Fruit fly (Drosophila melanogaster) whole organism, embryonic: Measurements from ENCODE around the gene svr.

Experiments used
- Antp ChIP-seq: fragments of 200-800 bp; sonication (Bioruptor generic); optimal IDR thresholded peaks from 3 replicates; lab custom pipeline; 2016; ENCODE audit warnings: missing biosample characterization, missing genetic modification characterization
- CG10209 ChIP-seq: fragments of 200-800 bp; sonication (Bioruptor generic); optimal IDR thresholded peaks from 3 replicates; lab custom pipeline; 2017; ENCODE audit warnings: missing biosample characterization, mild to moderate bottlenecking, missing genetic modification characterization, missing genetic modification reagents
- CG10366 ChIP-seq: fragments of 200-800 bp; sonication (Bioruptor generic); IDR thresholded peaks from 2 replicates; pipeline ENCODE4 v1.3.6; 2022; ENCODE audit warnings: missing biosample characterization, missing genetic modification characterization
- CG11085 ChIP-seq: fragments of 200-800 bp; sonication (Bioruptor generic); IDR thresholded peaks from 2 replicates; pipeline ENCODE4 v1.3.6; 2022; ENCODE audit warnings: missing biosample characterization, missing genetic modification characterization
- CG11247 ChIP-seq: fragments of 200-800 bp; sonication (Bioruptor generic); IDR thresholded peaks from 2 replicates; pipeline ENCODE4 v1.3.6; 2022; ENCODE audit warnings: missing biosample characterization, missing genetic modification characterization
- CG13624 ChIP-seq: fragments of 200-800 bp; sonication (Bioruptor generic); optimal IDR thresholded peaks from 2 replicates; lab custom pipeline; 2016; ENCODE audit warnings: missing biosample characterization, missing genetic modification characterization
- CG13775 ChIP-seq: fragments of 200-800 bp; sonication (Bioruptor generic); optimal IDR thresholded peaks from 3 replicates; lab custom pipeline; 2017; ENCODE audit warnings: missing biosample characterization, mild to moderate bottlenecking, missing genetic modification characterization
- CG15073 ChIP-seq: fragments of 200-800 bp; sonication (Bioruptor generic); optimal IDR thresholded peaks from 2 replicates; lab custom pipeline; 2016; ENCODE audit warnings: missing biosample characterization, missing genetic modification characterization
- CG15479 ChIP-seq: fragments of 200-800 bp; sonication (Bioruptor generic); optimal IDR thresholded peaks from 3 replicates; lab custom pipeline; 2019; ENCODE audit warnings: missing biosample characterization, mild to moderate bottlenecking, missing genetic modification characterization, moderate library complexity
- CG1602 ChIP-seq: fragments of 200-800 bp; sonication (Bioruptor generic); optimal IDR thresholded peaks from 3 replicates; lab custom pipeline; 2016; ENCODE audit warnings: missing biosample characterization, missing genetic modification characterization
- CG2875 ChIP-seq: fragments of 200-800 bp; sonication (Bioruptor generic); optimal IDR thresholded peaks from 2 replicates; lab custom pipeline; 2017; ENCODE audit warnings: missing biosample characterization, mild to moderate bottlenecking, missing genetic modification characterization, missing genetic modification reagents
- CG31224 ChIP-seq: fragments of 200-800 bp; sonication (Bioruptor generic); IDR thresholded peaks from 2 replicates; pipeline ENCODE4 v1.3.6; 2022; ENCODE audit warnings: missing biosample characterization, missing genetic modification characterization
- CG3163 ChIP-seq: fragments of 200-800 bp; sonication (Bioruptor generic); optimal IDR thresholded peaks from 3 replicates; lab custom pipeline; 2016; ENCODE audit warnings: missing biosample characterization, missing genetic modification characterization
- CHES-1-like ChIP-seq: fragments of 200-800 bp; sonication (Bioruptor generic); optimal IDR thresholded peaks from 2 replicates; lab custom pipeline; 2016; ENCODE audit warnings: missing biosample characterization, missing genetic modification characterization
- Dad ChIP-seq: fragments of 200-800 bp; sonication (Bioruptor generic); optimal IDR thresholded peaks from 3 replicates; lab custom pipeline; 2016; ENCODE audit warnings: missing biosample characterization, missing genetic modification characterization
- ERR ChIP-seq: fragments of 200-800 bp; sonication (Bioruptor generic); optimal IDR thresholded peaks from 2 replicates; lab custom pipeline; 2016; ENCODE audit warnings: missing biosample characterization, missing genetic modification characterization
- GATAe ChIP-seq: fragments of 200-800 bp; sonication (Bioruptor generic); conservative IDR thresholded peaks from 2 replicates; pipeline ENCODE4 v1.3.6; 2022; ENCODE audit warnings: missing biosample characterization, missing genetic modification characterization
- HLH4C ChIP-seq: fragments of 200-800 bp; sonication (Bioruptor generic); IDR thresholded peaks from 3 replicates; pipeline ENCODE4 v1.3.6; 2022; ENCODE audit warnings: missing biosample characterization, missing genetic modification characterization; ENCODE audit not compliant: partially characterized antibody
- HLHmδ ChIP-seq: fragments of 200-800 bp; sonication (Bioruptor generic); optimal IDR thresholded peaks from 2 replicates; lab custom pipeline; 2018; ENCODE audit warnings: missing biosample characterization, mild to moderate bottlenecking, missing genetic modification characterization, moderate library complexity
- Hsf ChIP-seq: fragments of 200-800 bp; sonication (Bioruptor generic); optimal IDR thresholded peaks from 3 replicates; lab custom pipeline; 2016; ENCODE audit warnings: missing biosample characterization, missing genetic modification characterization
- Lhr ChIP-seq: fragments of 200-800 bp; sonication (Bioruptor generic); optimal IDR thresholded peaks from 3 replicates; lab custom pipeline; 2017; ENCODE audit warnings: mild to moderate bottlenecking, missing biosample characterization, missing genetic modification reagents, missing genetic modification characterization
- Lim3 ChIP-seq: fragments of 200-800 bp; sonication (Bioruptor generic); IDR thresholded peaks from 2 replicates; pipeline ENCODE4 v1.3.6; 2022; ENCODE audit warnings: missing biosample characterization, missing genetic modification characterization
- NFAT ChIP-seq: fragments of 200-800 bp; sonication (Bioruptor generic); IDR thresholded peaks from 2 replicates; pipeline ENCODE4 v1.3.6; 2022; ENCODE audit warnings: missing biosample characterization, missing genetic modification characterization
- Nf-YB ChIP-seq: fragments of 200-800 bp; sonication (Bioruptor generic); optimal IDR thresholded peaks from 3 replicates; lab custom pipeline; 2019; ENCODE audit warnings: missing biosample characterization, mild to moderate bottlenecking, missing genetic modification characterization, moderate library complexity
- Pdp1 ChIP-seq, 2 experiments: fragments of 200-800 bp; sonication (Bioruptor generic); optimal IDR thresholded peaks; 3 replicates each; lab custom pipeline; 2016; ENCODE audit warnings: missing biosample characterization in 2 of 2, missing genetic modification characterization in 2 of 2, mild to moderate bottlenecking in 1 of 2, moderate library complexity in 1 of 2
- Ssrp ChIP-seq: fragments of 200-800 bp; sonication (Bioruptor generic); optimal IDR thresholded peaks from 2 replicates; lab custom pipeline; 2018; ENCODE audit warnings: missing biosample characterization, mild to moderate bottlenecking, missing genetic modification characterization, moderate library complexity
- Trl ChIP-seq, 3 experiments: fragments of >200 bp in 2 of 3; fragments of 200-800 bp in 1 of 3; sonication (Bioruptor generic) in 1 of 3; optimal IDR thresholded peaks; 2 replicates in 1 of 3; 3 replicates in 2 of 3; lab custom pipeline; 2016 to 2017; ENCODE audit warnings: missing biosample characterization in 1 of 3, missing genetic modification characterization in 1 of 3
- aop ChIP-seq: fragments of 200-800 bp; sonication (Bioruptor generic); IDR thresholded peaks from 2 replicates; pipeline ENCODE4 v1.3.6; 2022; ENCODE audit warnings: missing biosample characterization, missing genetic modification characterization
- bigmax ChIP-seq: fragments of 200-800 bp; sonication (Bioruptor generic); optimal IDR thresholded peaks from 2 replicates; lab custom pipeline; 2018; ENCODE audit warnings: missing biosample characterization, mild to moderate bottlenecking, missing genetic modification characterization
- chn ChIP-seq: fragments of 200-800 bp; sonication (Bioruptor generic); optimal IDR thresholded peaks from 2 replicates; lab custom pipeline; 2016; ENCODE audit warnings: missing biosample characterization, missing genetic modification characterization
- crol ChIP-seq: fragments of 200-800 bp; sonication (Bioruptor generic); IDR thresholded peaks from 2 replicates; pipeline ENCODE4 v1.3.6; 2022; ENCODE audit warnings: missing biosample characterization, missing genetic modification characterization
- danr ChIP-seq: fragments of 200-800 bp; sonication (Bioruptor generic); IDR thresholded peaks from 2 replicates; pipeline ENCODE4 v1.3.6; 2022; ENCODE audit warnings: missing biosample characterization, missing genetic modification characterization
- exex ChIP-seq: fragments of 200-800 bp; sonication (Bioruptor generic); optimal IDR thresholded peaks from 4 replicates; lab custom pipeline; 2018; ENCODE audit warnings: missing biosample characterization, mild to moderate bottlenecking, missing genetic modification characterization, moderate library complexity
- ftz-f1 ChIP-seq: fragments of 200-800 bp; sonication (Bioruptor generic); optimal IDR thresholded peaks from 2 replicates; lab custom pipeline; 2016; ENCODE audit warnings: missing biosample characterization, missing genetic modification characterization
- grn ChIP-seq: fragments of 200-800 bp; sonication (Bioruptor generic); optimal IDR thresholded peaks from 3 replicates; lab custom pipeline; 2017; ENCODE audit warnings: missing biosample characterization, missing genetic modification characterization
- ham ChIP-seq: fragments of 200-800 bp; sonication (Bioruptor generic); IDR thresholded peaks from 2 replicates; pipeline ENCODE4 v1.3.6; 2022; ENCODE audit warnings: missing biosample characterization, missing genetic modification characterization
- klu ChIP-seq: fragments of 200-800 bp; sonication (Bioruptor generic); IDR thresholded peaks from 2 replicates; pipeline ENCODE4 v1.3.6; 2022; ENCODE audit warnings: missing biosample characterization, missing genetic modification characterization
- knrl ChIP-seq: fragments of 200-800 bp; sonication (Bioruptor generic); IDR thresholded peaks from 3 replicates; pipeline ENCODE4 v1.3.6; 2022; ENCODE audit warnings: missing biosample characterization, missing genetic modification characterization; ENCODE audit not compliant: partially characterized antibody
- mirr ChIP-seq: fragments of 200-800 bp; sonication (Bioruptor generic); optimal IDR thresholded peaks from 3 replicates; lab custom pipeline; 2018; ENCODE audit warnings: missing biosample characterization, mild to moderate bottlenecking, missing genetic modification characterization
- sd ChIP-seq: fragments of 200-800 bp; sonication (Bioruptor generic); optimal IDR thresholded peaks from 3 replicates; lab custom pipeline; 2018; ENCODE audit warnings: missing biosample characterization, mild to moderate bottlenecking, missing genetic modification characterization, moderate library complexity
- sr ChIP-seq: fragments of 200-800 bp; sonication (Bioruptor generic); IDR thresholded peaks from 3 replicates; pipeline ENCODE4 v1.3.6; 2022; ENCODE audit warnings: missing biosample characterization, missing genetic modification characterization
- ssp ChIP-seq: fragments of 200-800 bp; sonication (Bioruptor generic); IDR thresholded peaks from 2 replicates; pipeline ENCODE4 v1.3.6; 2022; ENCODE audit warnings: missing biosample characterization, missing genetic modification characterization
- stwl ChIP-seq: fragments of 200-800 bp; sonication (Bioruptor generic); optimal IDR thresholded peaks from 3 replicates; lab custom pipeline; 2018; ENCODE audit warnings: missing biosample characterization, mild to moderate bottlenecking, missing genetic modification characterization, moderate library complexity
- sug ChIP-seq: fragments of 200-800 bp; optimal IDR thresholded peaks from 2 replicates; lab custom pipeline; 2019; ENCODE audit warnings: missing biosample characterization, mild to moderate bottlenecking, missing genetic modification characterization, moderate library complexity
- wek ChIP-seq: fragments of 200-800 bp; sonication (Bioruptor generic); optimal IDR thresholded peaks from 3 replicates; lab custom pipeline; 2018; ENCODE audit warnings: missing biosample characterization, mild to moderate bottlenecking, missing genetic modification characterization, moderate library complexity

The svr gene

DNA sequence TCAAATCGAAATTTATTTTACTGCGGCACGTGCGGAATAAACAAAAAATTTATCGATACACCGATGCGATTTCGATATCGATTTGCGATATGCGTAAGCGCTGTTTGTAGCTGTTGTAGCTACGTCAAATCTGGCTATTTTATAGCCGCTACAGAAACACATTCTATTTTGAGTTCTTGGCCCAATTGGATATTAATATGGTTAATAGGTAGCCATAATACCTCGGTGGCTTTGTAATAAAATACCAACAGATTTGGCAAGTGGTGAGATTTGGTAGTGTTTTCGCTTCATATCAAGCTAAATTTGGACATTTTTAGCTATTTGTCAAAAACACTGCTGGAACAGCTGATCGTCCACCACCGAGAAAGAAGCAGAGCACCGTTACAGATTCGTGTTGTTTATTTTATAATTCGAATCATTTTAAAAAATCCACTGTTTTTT is 8.7 kb upstream of the svr start, which contains the start of the genes CG18273 and CG3156 (continued):
- TF ChIP-seq CG2875 (GFP tag; lab: Kevin White, UChicago) (no peak), Nf-YB (no peak), ssp (GFP tag; lab: Robert Waterston, UW) (peak; percentile 61), danr (no peak), aop (GFP tag; lab: Robert Waterston, UW) (no peak), CHES-1-like (GFP tag; lab: Kevin White, UChicago) (peak; percentile 66), ERR (no peak), Lim3 (GFP tag; lab: Robert Waterston, UW) (no peak), chn (no peak), CG13624 (peak; percentile 43), CG10366 (no peak), knrl (GFP tag; lab: Robert Waterston, UW) (peak; percentile 52), Hsf (GFP tag; lab: Kevin White, UChicago) (no peak), CG13775 (GFP tag; lab: Kevin White, UChicago) (peak; percentile 36), wek (GFP tag; lab: Kevin White, UChicago) (no peak), CG10209 (GFP tag; lab: Kevin White, UChicago) (no peak), HLHmδ (no peak)
- TF ChIP-seq, all 482 proteins: peak for 103

dm6 chrX:492701-493299 is 3.4 kb upstream of the svr start:
- peak; percentile 89 for TF ChIP-seq bigmax (GFP tag; lab: Kevin White, UChicago)
- TF ChIP-seq wek (GFP tag; lab: Kevin White, UChicago), result no peak
- TF ChIP-seq CG15073 (GFP tag; lab: Kevin White, UChicago), result no peak
- no peak for TF ChIP-seq Antp (GFP tag; lab: Kevin White, UChicago)
- peak; percentile 60 for TF ChIP-seq exex (tag; lab: Kevin White, UChicago)
- TF ChIP-seq Lhr (GFP tag; lab: Kevin White, UChicago), result no peak
- no peak for TF ChIP-seq Ssrp (tag; lab: Kevin White, UChicago)
- TF ChIP-seq Dad (GFP tag; lab: Kevin White, UChicago), result no peak
- TF ChIP-seq CG1602, result no peak
- TF ChIP-seq CG31224, result no peak
- peak; percentile 67 for TF ChIP-seq sd
- no peak for TF ChIP-seq CG3163 (GFP tag; lab: Kevin White, UChicago)
- peak in 1 of 2 experiments; percentile 11 for TF ChIP-seq Trl (optimal IDR thresholded peaks at IDR 0.05; lab: Kevin White, UChicago)
- no peak for TF ChIP-seq Trl (GFP tag; optimal IDR thresholded peaks at IDR 0.05; lab: Kevin White, UChicago)
- peak; percentile 53; the same call in 1 of the 2 replicates for TF ChIP-seq klu (GFP tag; lab: Robert Waterston, UW)
- TF ChIP-seq CG11247 (GFP tag; lab: Robert Waterston, UW), result no peak
- TF ChIP-seq grn (GFP tag; lab: Kevin White, UChicago), result peak; percentile 74
- TF ChIP-seq sr, result 0 out of 3 replicates have a peak, but pooled peaks have one; percentile 34
- TF ChIP-seq stwl (tag; lab: Kevin White, UChicago), result no peak
- no peak for TF ChIP-seq CG11085
- peak; percentile 51; the same call in 1 of the 2 replicates for TF ChIP-seq NFAT
- TF ChIP-seq mirr (GFP tag; lab: Kevin White, UChicago), result peak; percentile 49
- TF ChIP-seq Pdp1 (GFP tag; optimal IDR thresholded peaks at IDR 0.05; lab: Kevin White, UChicago), result peak in 1 of 2 experiments; percentile 99
- TF ChIP-seq ham (GFP tag; lab: Robert Waterston, UW), result no peak
- peak; percentile 83 for TF ChIP-seq crol (GFP tag; lab: Robert Waterston, UW)
- peak; percentile 16 for TF ChIP-seq ftz-f1 (GFP tag; lab: Kevin White, UChicago)
- peak; percentile 67 for TF ChIP-seq GATAe (GFP tag; lab: Robert Waterston, UW)
- TF ChIP-seq sug (tag; lab: Kevin White, UChicago), result peak; percentile 96
- peak; percentile 33 for TF ChIP-seq CG15479 (GFP tag; lab: Kevin White, UChicago)
- TF ChIP-seq HLH4C (GFP tag; lab: Robert Waterston, UW), result 0 out of 3 replicates have a peak, but pooled peaks have one; percentile 8
